Fruit fly (Drosophila melanogaster): ENCODE data around the gene qtc.
A peak's percentile ranks its signal among the peaks of the same experiment; 100 is the strongest.

- TF ChIP-seq Abd-B (GFP tag; optimal IDR thresholded peaks at IDR 0.05) (no peak), N (GFP tag; optimal IDR thresholded peaks at IDR 0.05) (no peak), psq (GFP tag; optimal IDR thresholded peaks at IDR 0.05) (no peak), fru (GFP tag; optimal IDR thresholded peaks at IDR 0.05) (no peak), usp (GFP tag; optimal IDR thresholded peaks at IDR 0.05) (no peak), Myc (optimal IDR thresholded peaks at IDR 0.05) (no peak), h (GFP tag; optimal IDR thresholded peaks at IDR 0.05) (peak; percentile 55), HLH106 (tag; optimal IDR thresholded peaks at IDR 0.05) (peak; percentile 28)
Observed at dm6 chr2L:5044892-5045619, 15.6 kb upstream of the qtc start.

All from whole organism, wandering third instar larva.